Fruit fly (Drosophila melanogaster) whole organism, adult: ENCODE measurements around the gene tai.

ENCODE experiments used
- CG11617 ChIP-seq: fragments of 200-800 bp; sonication (Bioruptor generic); optimal IDR thresholded peaks from 2 replicates; lab custom pipeline; 2017; ENCODE audit warnings: mild to moderate bottlenecking, missing biosample characterization, missing genetic modification reagents, missing genetic modification characterization
- CG33017 ChIP-seq: fragments of 200-800 bp; sonication (Bioruptor generic); optimal IDR thresholded peaks from 2 replicates; lab custom pipeline; 2018; ENCODE audit warnings: missing biosample characterization, mild to moderate bottlenecking, missing genetic modification characterization, moderate library complexity
- CG7101 ChIP-seq: fragments of 200-800 bp; sonication (Bioruptor generic); optimal IDR thresholded peaks from 2 replicates; lab custom pipeline; 2018; ENCODE audit warnings: missing biosample characterization, mild to moderate bottlenecking, missing genetic modification characterization, moderate library complexity
- Crg-1 ChIP-seq: fragments of 200-800 bp; sonication (Bioruptor generic); optimal IDR thresholded peaks from 2 replicates; lab custom pipeline; 2016; ENCODE audit warnings: missing biosample characterization, missing genetic modification characterization
- Hr96 ChIP-seq: fragments of 200-800 bp; sonication (Bioruptor generic); optimal IDR thresholded peaks from 2 replicates; lab custom pipeline; 2016; ENCODE audit warnings: missing biosample characterization, missing genetic modification characterization
- kay ChIP-seq: fragments of 200-800 bp; sonication (Bioruptor generic); peaks from one replicate; lab custom pipeline; 2016; ENCODE audit warnings: missing biosample characterization, missing genetic modification characterization, borderline replicate concordance

dm6 chr2L:9150112-9150511 is 16.5 kb upstream of the tai start:
- TF ChIP-seq Crg-1: no peak
- no peak for TF ChIP-seq CG7101
- TF ChIP-seq CG33017: no peak
- no peak for TF ChIP-seq CG11617 (GFP tag; lab: Kevin White, UChicago)
- no peak for TF ChIP-seq Hr96 (GFP tag; lab: Kevin White, UChicago)
- TF ChIP-seq kay (GFP tag; lab: Kevin White, UChicago): no peak
